Worm (Caenorhabditis elegans) whole organism, L3 larva: ENCODE results near the gene ska-3.

ENCODE experiments used
- aly-2 ChIP-seq: fragments of 150-350 bp; optimal IDR thresholded peaks from 2 replicates; lab custom pipeline; 2014; ENCODE audit warnings: missing biosample characterization, missing genetic modification characterization
- ama-1 ChIP-seq: fragments of 150-350 bp; optimal IDR thresholded peaks from 2 replicates; lab custom pipeline; 2018
- ceh-28 ChIP-seq: fragments of 150-350 bp; optimal IDR thresholded peaks from 2 replicates; lab custom pipeline; 2014; ENCODE audit warnings: missing biosample characterization, missing genetic modification reagents, missing genetic modification characterization
- ceh-82 ChIP-seq: fragments of 150-350 bp; optimal IDR thresholded peaks from 2 replicates; lab custom pipeline; 2014; ENCODE audit warnings: missing biosample characterization, missing genetic modification characterization
- egl-27 ChIP-seq: sonication (generic microtip); optimal IDR thresholded peaks from 4 replicates; lab custom pipeline; 2017; ENCODE audit warnings: missing biosample characterization, missing genetic modification reagents, missing genetic modification characterization
- elt-2 ChIP-seq: sonication (generic microtip); optimal IDR thresholded peaks from 2 replicates; lab custom pipeline; 2016; ENCODE audit warnings: missing genetic modification reagents, mild to moderate bottlenecking, missing genetic modification characterization, missing compliant biosample characterization
- nhr-11 ChIP-seq: fragments of 150-350 bp; optimal IDR thresholded peaks from 2 replicates; lab custom pipeline; 2014; ENCODE audit warnings: missing biosample characterization, missing genetic modification characterization
- nhr-76 ChIP-seq: fragments of 150-350 bp; sonication (generic microtip); optimal IDR thresholded peaks from 5 replicates; lab custom pipeline; 2014; ENCODE audit warnings: missing biosample characterization, missing genetic modification characterization
- unc-39 ChIP-seq: sonication (generic microtip); optimal IDR thresholded peaks from 4 replicates; lab custom pipeline; 2017; ENCODE audit warnings: missing biosample characterization, missing genetic modification characterization
- ztf-11 ChIP-seq: fragments of 150-350 bp; optimal IDR thresholded peaks from 2 replicates; lab custom pipeline; 2014; ENCODE audit warnings: missing biosample characterization, missing genetic modification characterization
- ztf-4 ChIP-seq: fragments of 150-350 bp; optimal IDR thresholded peaks from 2 replicates; lab custom pipeline; 2014; ENCODE audit warnings: missing biosample characterization, missing genetic modification characterization

DNA sequence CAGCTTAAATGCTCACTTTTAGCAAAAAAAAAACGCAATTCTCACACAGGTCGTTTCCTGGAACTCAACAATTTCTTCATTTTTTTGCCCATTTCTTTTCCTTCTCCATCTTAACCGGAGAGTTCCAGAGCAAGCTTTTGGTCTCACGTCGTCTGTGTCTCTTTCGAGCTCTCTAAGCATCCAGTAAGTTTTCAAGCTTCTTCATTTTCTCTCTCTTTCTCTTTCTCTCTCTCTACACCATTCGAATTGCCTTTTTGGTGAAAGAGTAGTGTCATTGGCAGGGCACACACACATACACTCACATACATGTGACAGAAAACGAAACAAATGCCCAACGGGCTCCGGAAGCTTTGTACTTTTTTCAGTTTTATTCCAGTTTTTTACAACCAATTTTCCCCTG lies 38.9 kb downstream of the ska-3 start:
- no peak for TF ChIP-seq elt-2
- no peak for TF ChIP-seq nhr-76 (tag; lab: Kevin White, UChicago)
- TF ChIP-seq egl-27 (tag; lab: Kevin White, UChicago): no peak
- TF ChIP-seq nhr-11 (tag; lab: Kevin White, UChicago): no peak
- no peak for TF ChIP-seq ztf-4 (tag; lab: Kevin White, UChicago)
- no peak for TF ChIP-seq unc-39
- TF ChIP-seq ceh-82: no peak
- TF ChIP-seq ama-1 (lab: Kevin White, UChicago): no peak
- no peak for TF ChIP-seq ztf-11 (tag; lab: Kevin White, UChicago)
- TF ChIP-seq aly-2: no peak
- TF ChIP-seq ceh-28: no peak
